Fruit fly (Drosophila melanogaster) whole organism, embryonic: ENCODE measurements around the gene HP5.

Source experiments
- Bteb2 ChIP-seq: fragments of 200-800 bp; sonication (Bioruptor generic); optimal IDR thresholded peaks from 2 replicates; lab custom pipeline; 2016; ENCODE audit warnings: missing biosample characterization, missing genetic modification characterization
- CG10431 ChIP-seq: fragments of 200-800 bp; sonication (Bioruptor generic); optimal IDR thresholded peaks from 3 replicates; lab custom pipeline; 2018; ENCODE audit warnings: missing biosample characterization, mild to moderate bottlenecking, missing genetic modification characterization
- CG11247 ChIP-seq: fragments of 200-800 bp; sonication (Bioruptor generic); IDR thresholded peaks from 2 replicates; pipeline ENCODE4 v1.3.6; 2022; ENCODE audit warnings: missing biosample characterization, missing genetic modification characterization
- CG11696 ChIP-seq: fragments of 200-800 bp; sonication (Bioruptor generic); IDR thresholded peaks from 2 replicates; pipeline ENCODE4 v1.3.6; 2022; ENCODE audit warnings: missing biosample characterization, missing genetic modification characterization
- CG12104 ChIP-seq: fragments of 200-800 bp; sonication (Bioruptor generic); optimal IDR thresholded peaks from 3 replicates; lab custom pipeline; 2016; ENCODE audit warnings: missing biosample characterization, missing genetic modification characterization
- CG13624 ChIP-seq: fragments of 200-800 bp; sonication (Bioruptor generic); optimal IDR thresholded peaks from 2 replicates; lab custom pipeline; 2016; ENCODE audit warnings: missing biosample characterization, missing genetic modification characterization
- CG14860 ChIP-seq: fragments of 200-800 bp; sonication (Bioruptor generic); IDR thresholded peaks from 3 replicates; pipeline ENCODE4 v1.3.6; 2022; ENCODE audit warnings: missing biosample characterization, missing genetic modification characterization; ENCODE audit not compliant: partially characterized antibody
- CG17186 ChIP-seq: fragments of 200-800 bp; sonication (Bioruptor generic); optimal IDR thresholded peaks from 3 replicates; lab custom pipeline; 2017; ENCODE audit warnings: missing biosample characterization, missing genetic modification reagents, missing genetic modification characterization
- CG17328 ChIP-seq: fragments of 200-800 bp; sonication (Bioruptor generic); IDR thresholded peaks from 2 replicates; pipeline ENCODE4 v1.3.6; 2022; ENCODE audit warnings: missing biosample characterization, missing genetic modification characterization
- CG17359 ChIP-seq: fragments of 200-800 bp; sonication (Bioruptor generic); optimal IDR thresholded peaks from 3 replicates; lab custom pipeline; 2018; ENCODE audit warnings: missing biosample characterization, mild to moderate bottlenecking, missing genetic modification characterization, moderate library complexity
- CG17612 ChIP-seq: fragments of 200-800 bp; sonication (Bioruptor generic); IDR thresholded peaks from 2 replicates; pipeline ENCODE4 v1.3.6; 2022; ENCODE audit warnings: missing biosample characterization, missing genetic modification characterization
- CG2199 ChIP-seq: fragments of 200-800 bp; sonication (Bioruptor generic); IDR thresholded peaks from 3 replicates; pipeline ENCODE4 v1.3.6; 2022; ENCODE audit warnings: missing biosample characterization, missing genetic modification characterization
- CG31365 ChIP-seq: fragments of 200-800 bp; sonication (Bioruptor generic); optimal IDR thresholded peaks from 2 replicates; lab custom pipeline; 2018; ENCODE audit warnings: missing biosample characterization, mild to moderate bottlenecking, missing genetic modification characterization
- CG3163 ChIP-seq: fragments of 200-800 bp; sonication (Bioruptor generic); optimal IDR thresholded peaks from 3 replicates; lab custom pipeline; 2016; ENCODE audit warnings: missing biosample characterization, missing genetic modification characterization
- CG32532 ChIP-seq: fragments of 200-800 bp; sonication (Bioruptor generic); IDR thresholded peaks from 2 replicates; pipeline ENCODE4 v1.3.6; 2022; ENCODE audit warnings: missing biosample characterization, missing genetic modification characterization
- CG34422 ChIP-seq: fragments of 200-800 bp; sonication (Bioruptor generic); IDR thresholded peaks from 3 replicates; pipeline ENCODE4 v1.3.6; 2022; ENCODE audit warnings: missing biosample characterization, missing genetic modification characterization
- CG4730 ChIP-seq: fragments of 200-800 bp; sonication (Bioruptor generic); IDR thresholded peaks from 2 replicates; pipeline ENCODE4 v1.3.6; 2022; ENCODE audit warnings: missing biosample characterization, missing genetic modification characterization
- CG6272 ChIP-seq: fragments of 200-800 bp; sonication (Bioruptor generic); IDR thresholded peaks from 2 replicates; pipeline ENCODE4 v1.3.6; 2022; ENCODE audit warnings: missing biosample characterization, missing genetic modification characterization
- CG6765 ChIP-seq: fragments of 200-800 bp; sonication (Bioruptor generic); optimal IDR thresholded peaks from 3 replicates; lab custom pipeline; 2017; ENCODE audit warnings: missing biosample characterization, mild to moderate bottlenecking, missing genetic modification characterization
- CG7786 ChIP-seq: fragments of 200-800 bp; sonication (Bioruptor generic); optimal IDR thresholded peaks from 2 replicates; lab custom pipeline; 2016; ENCODE audit warnings: missing biosample characterization, missing genetic modification characterization
- CG8765 ChIP-seq: fragments of 200-800 bp; sonication (Bioruptor generic); IDR thresholded peaks from 2 replicates; pipeline ENCODE4 v1.3.6; 2022; ENCODE audit warnings: missing biosample characterization, missing genetic modification characterization
- D19A ChIP-seq: fragments of 200-800 bp; optimal IDR thresholded peaks from 3 replicates; lab custom pipeline; 2019; ENCODE audit warnings: missing biosample characterization, mild to moderate bottlenecking, missing genetic modification characterization, moderate library complexity
- H15 ChIP-seq: fragments of 200-800 bp; sonication (Bioruptor generic); IDR thresholded peaks from 3 replicates; pipeline ENCODE4 v1.3.6; 2022; ENCODE audit warnings: missing biosample characterization, missing genetic modification characterization
- Mad ChIP-seq: fragments of 200-800 bp; sonication (Bioruptor generic); optimal IDR thresholded peaks from 2 replicates; lab custom pipeline; 2016; ENCODE audit warnings: missing biosample characterization, missing genetic modification characterization
- Myb ChIP-seq: fragments of 200-800 bp; sonication (Bioruptor generic); optimal IDR thresholded peaks from 2 replicates; lab custom pipeline; 2016; ENCODE audit warnings: missing biosample characterization, missing genetic modification characterization
- Nf-YA ChIP-seq: fragments of 200-800 bp; sonication (Bioruptor generic); IDR thresholded peaks from 2 replicates; pipeline ENCODE4 v1.3.6; 2022; ENCODE audit warnings: missing biosample characterization, missing genetic modification characterization
- NfI ChIP-seq: fragments of 200-800 bp; sonication (Bioruptor generic); optimal IDR thresholded peaks from 3 replicates; lab custom pipeline; 2018; ENCODE audit warnings: missing biosample characterization, mild to moderate bottlenecking, missing genetic modification characterization, moderate library complexity
- PHDP ChIP-seq: fragments of 200-800 bp; sonication (Bioruptor generic); optimal IDR thresholded peaks from 3 replicates; lab custom pipeline; 2018; ENCODE audit warnings: missing biosample characterization, mild to moderate bottlenecking, missing genetic modification characterization, moderate library complexity
- Ptx1 ChIP-seq: fragments of 200-800 bp; sonication (Bioruptor generic); IDR thresholded peaks from 2 replicates; pipeline ENCODE4 v1.3.6; 2022; ENCODE audit warnings: missing biosample characterization, missing genetic modification characterization
- Sry-β ChIP-seq: fragments of 200-800 bp; sonication (Bioruptor generic); optimal IDR thresholded peaks from 2 replicates; lab custom pipeline; 2018; ENCODE audit warnings: missing biosample characterization, mild to moderate bottlenecking, missing genetic modification characterization, moderate library complexity
- Ssrp ChIP-seq: fragments of 200-800 bp; sonication (Bioruptor generic); optimal IDR thresholded peaks from 2 replicates; lab custom pipeline; 2018; ENCODE audit warnings: missing biosample characterization, mild to moderate bottlenecking, missing genetic modification characterization, moderate library complexity
- bsh ChIP-seq, 2 experiments: fragments of 200-800 bp; sonication (Bioruptor generic); optimal IDR thresholded peaks; 2 replicates each; lab custom pipeline; 2017 to 2018; ENCODE audit warnings: mild to moderate bottlenecking in 2 of 2, missing biosample characterization in 2 of 2, missing genetic modification characterization in 2 of 2, moderate library complexity in 1 of 2
- cato ChIP-seq: fragments of 200-800 bp; sonication (Bioruptor generic); optimal IDR thresholded peaks from 2 replicates; lab custom pipeline; 2016; ENCODE audit warnings: missing biosample characterization, missing genetic modification characterization, borderline replicate concordance
- chm ChIP-seq: fragments of 200-800 bp; sonication (Bioruptor generic); IDR thresholded peaks from 2 replicates; pipeline ENCODE4 v1.3.6; 2022; ENCODE audit warnings: missing biosample characterization, missing genetic modification characterization
- crp ChIP-seq, 2 experiments: fragments of 200-800 bp; sonication (Bioruptor generic); optimal IDR thresholded peaks; 2 replicates in 1 of 2; 3 replicates in 1 of 2; lab custom pipeline; 2017; ENCODE audit warnings: missing biosample characterization in 2 of 2, missing genetic modification characterization in 2 of 2, mild to moderate bottlenecking in 1 of 2, moderate library complexity in 1 of 2
- dimm ChIP-seq: fragments of 200-800 bp; sonication (Bioruptor generic); IDR thresholded peaks from 2 replicates; pipeline ENCODE4 v1.3.6; 2022; ENCODE audit warnings: missing biosample characterization, missing genetic modification characterization
- fd102C ChIP-seq: fragments of 200-800 bp; sonication (Bioruptor generic); optimal IDR thresholded peaks from 2 replicates; lab custom pipeline; 2018; ENCODE audit warnings: missing biosample characterization, mild to moderate bottlenecking, missing genetic modification characterization, moderate library complexity
- inv ChIP-seq: fragments of 200-800 bp; sonication (Bioruptor generic); IDR thresholded peaks from 2 replicates; pipeline ENCODE4 v1.3.6; 2022; ENCODE audit warnings: missing biosample characterization, missing genetic modification characterization; ENCODE audit not compliant: partially characterized antibody
- jumu ChIP-seq: fragments of 200-800 bp; sonication (Bioruptor generic); optimal IDR thresholded peaks from 3 replicates; lab custom pipeline; 2016; ENCODE audit warnings: missing biosample characterization, missing genetic modification characterization
- mirr ChIP-seq: fragments of 200-800 bp; sonication (Bioruptor generic); optimal IDR thresholded peaks from 3 replicates; lab custom pipeline; 2018; ENCODE audit warnings: missing biosample characterization, mild to moderate bottlenecking, missing genetic modification characterization
- nau ChIP-seq: fragments of 200-800 bp; sonication (Bioruptor generic); optimal IDR thresholded peaks from 3 replicates; lab custom pipeline; 2017; ENCODE audit warnings: missing biosample characterization, mild to moderate bottlenecking, missing genetic modification characterization, missing genetic modification reagents
- p53 ChIP-seq: fragments of 200-800 bp; sonication (Bioruptor generic); optimal IDR thresholded peaks from 2 replicates; lab custom pipeline; 2016; ENCODE audit warnings: missing biosample characterization, missing genetic modification characterization
- psq ChIP-seq: fragments of 200-800 bp; sonication (Bioruptor generic); optimal IDR thresholded peaks from 2 replicates; lab custom pipeline; 2017; ENCODE audit warnings: missing biosample characterization, missing genetic modification characterization
- repo ChIP-seq: fragments of 200-800 bp; sonication (Bioruptor generic); optimal IDR thresholded peaks from 2 replicates; lab custom pipeline; 2016; ENCODE audit warnings: missing biosample characterization, missing genetic modification characterization
- run ChIP-seq: fragments of 200-800 bp; sonication (Bioruptor generic); optimal IDR thresholded peaks from 3 replicates; lab custom pipeline; 2018; ENCODE audit warnings: missing biosample characterization, mild to moderate bottlenecking, missing genetic modification characterization
- sc ChIP-seq, 3 experiments: fragments of >200 bp in 2 of 3; fragments of 200-800 bp in 1 of 3; sonication (Bioruptor generic) in 1 of 3; optimal IDR thresholded peaks; 2 replicates in 2 of 3; 3 replicates in 1 of 3; lab custom pipeline; 2017; ENCODE audit warnings: mild to moderate bottlenecking in 1 of 3, missing biosample characterization in 1 of 3, missing genetic modification characterization in 1 of 3, missing genetic modification reagents in 1 of 3
- sens-2 ChIP-seq: fragments of 200-800 bp; sonication (Bioruptor generic); IDR thresholded peaks from 2 replicates; pipeline ENCODE4 v1.3.6; 2022; ENCODE audit warnings: missing biosample characterization, missing genetic modification characterization
- slbo ChIP-seq: fragments of 200-800 bp; sonication (Bioruptor generic); IDR thresholded peaks from 2 replicates; pipeline ENCODE4 v1.3.6; 2022; ENCODE audit warnings: missing biosample characterization, missing genetic modification characterization
- sug ChIP-seq: fragments of 200-800 bp; optimal IDR thresholded peaks from 2 replicates; lab custom pipeline; 2019; ENCODE audit warnings: missing biosample characterization, mild to moderate bottlenecking, missing genetic modification characterization, moderate library complexity
- tgo ChIP-seq: fragments of 200-800 bp; sonication (Bioruptor generic); IDR thresholded peaks from 3 replicates; pipeline ENCODE4 v1.3.6; 2022; ENCODE audit warnings: missing biosample characterization, missing genetic modification characterization
- yki ChIP-seq: fragments of >200 bp; optimal IDR thresholded peaks from 3 replicates; lab custom pipeline; 2018
- zen ChIP-seq: fragments of 200-800 bp; sonication (Bioruptor generic); optimal IDR thresholded peaks from 3 replicates; lab custom pipeline; 2018; ENCODE audit warnings: missing biosample characterization, mild to moderate bottlenecking, missing genetic modification characterization, moderate library complexity

Gene HP5

DNA sequence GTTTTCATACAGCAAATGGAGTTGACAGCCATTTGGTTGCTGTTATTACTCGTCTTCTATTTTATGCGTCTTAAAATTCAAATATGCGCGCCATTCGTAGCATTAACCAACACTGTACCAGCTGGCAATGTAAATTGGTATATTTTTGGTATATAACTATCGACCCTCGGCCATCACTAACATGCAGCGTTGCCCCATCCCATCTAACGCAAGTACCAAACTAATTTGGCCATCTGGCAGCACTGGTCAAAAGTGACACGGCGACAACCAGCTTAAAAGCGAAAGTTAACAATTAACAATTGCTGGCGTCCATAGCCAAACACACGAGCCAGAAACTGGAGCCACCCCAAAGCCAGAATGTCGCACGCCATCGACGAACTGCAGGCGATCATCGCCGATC, 28.7 kb downstream of the HP5 start, which contains the start of gene Uba5 (continued):
- TF ChIP-seq Sry-β (GFP tag; lab: Kevin White, UChicago) (no peak), Mad (GFP tag; lab: Kevin White, UChicago) (no peak), CG11247 (GFP tag; lab: Robert Waterston, UW) (no peak), CG2199 (no peak), CG3163 (GFP tag; lab: Kevin White, UChicago) (no peak), bsh (GFP tag; optimal IDR thresholded peaks at IDR 0.05; lab: Kevin White, UChicago) (no peak), yki (lab: Kevin White, UChicago) (no peak), Nf-YA (GFP tag; lab: Robert Waterston, UW) (no peak), CG7786 (GFP tag; lab: Kevin White, UChicago) (no peak), D19A (no peak), Myb (GFP tag; lab: Kevin White, UChicago) (peak; percentile 44), CG10431 (no peak), dimm (GFP tag; lab: Robert Waterston, UW) (no peak), inv (no peak), CG14860 (GFP tag; lab: Robert Waterston, UW) (no peak), zen (tag; lab: Kevin White, UChicago) (no peak), CG17186 (GFP tag; lab: Kevin White, UChicago) (no peak), CG4730 (no peak), CG11696 (GFP tag; lab: Robert Waterston, UW) (no peak), crp (GFP tag; optimal IDR thresholded peaks at IDR 0.05; lab: Kevin White, UChicago) (peak in 1 of 2 experiments; percentile 58), CG31365 (tag; lab: Kevin White, UChicago) (no peak), sug (no peak), Ptx1 (GFP tag; lab: Robert Waterston, UW) (no peak), sens-2 (GFP tag; lab: Robert Waterston, UW) (no peak), cato (GFP tag; lab: Kevin White, UChicago) (no peak), fd102C (no peak), CG13624 (GFP tag; lab: Kevin White, UChicago) (no peak), sc (optimal IDR thresholded peaks at IDR 0.05; lab: Kevin White, UChicago) (no peak), sc (GFP tag; optimal IDR thresholded peaks at IDR 0.05; lab: Kevin White, UChicago) (no peak), slbo (GFP tag; lab: Robert Waterston, UW) (peak; percentile 6; the same call in 1 of the 2 replicates), CG17359 (tag; lab: Kevin White, UChicago) (no peak), CG34422 (GFP tag; lab: Robert Waterston, UW) (no peak), p53 (GFP tag; lab: Kevin White, UChicago) (no peak), chm (GFP tag; lab: Robert Waterston, UW) (no peak), CG17328 (GFP tag; lab: Robert Waterston, UW) (no peak), NfI (no peak), H15 (GFP tag; lab: Robert Waterston, UW) (no peak), Ssrp (tag; lab: Kevin White, UChicago) (no peak), PHDP (tag; lab: Kevin White, UChicago) (no peak), nau (no peak), tgo (GFP tag; lab: Robert Waterston, UW) (no peak), jumu (GFP tag; lab: Kevin White, UChicago) (no peak), CG6272 (GFP tag; lab: Robert Waterston, UW) (no peak), CG8765 (GFP tag; lab: Robert Waterston, UW) (no peak), CG17612 (GFP tag; lab: Robert Waterston, UW) (no peak), repo (GFP tag; lab: Kevin White, UChicago) (no peak), Bteb2 (GFP tag; lab: Kevin White, UChicago) (no peak), mirr (no peak), CG12104 (GFP tag; lab: Kevin White, UChicago) (no peak), CG6765 (no peak), run (tag; lab: Kevin White, UChicago) (no peak), psq (GFP tag; lab: Kevin White, UChicago) (no peak), CG32532 (GFP tag; lab: Robert Waterston, UW) (no peak)
